Fruit fly (Drosophila melanogaster) whole organism, wandering third instar larva: ENCODE measurements around the gene Dref.

ENCODE experiments used
- Abd-B ChIP-seq: fragments of >200 bp; optimal IDR thresholded peaks from 2 replicates; lab custom pipeline; 2017; ENCODE audit warnings: missing biosample characterization, missing genetic modification characterization
- Mio ChIP-seq: sonication (Bioruptor generic); optimal IDR thresholded peaks from 2 replicates; lab custom pipeline; 2016; ENCODE audit warnings: missing biosample characterization, missing genetic modification characterization
- Rel ChIP-seq, 2 experiments: fragments of 200-800 bp; sonication (Bioruptor generic) in 1 of 2; optimal IDR thresholded peaks; 2 replicates in 1 of 2; 3 replicates in 1 of 2; lab custom pipeline; 2016 to 2019; ENCODE audit warnings: mild to moderate bottlenecking in 2 of 2, missing biosample characterization in 2 of 2, missing genetic modification characterization in 2 of 2, moderate library complexity in 1 of 2
- h ChIP-seq: fragments of 200-800 bp; sonication (Bioruptor generic); optimal IDR thresholded peaks from 3 replicates; lab custom pipeline; 2016; ENCODE audit warnings: missing biosample characterization, mild to moderate bottlenecking, missing genetic modification characterization
- psq ChIP-seq: fragments of 200-800 bp; sonication (Bioruptor generic); optimal IDR thresholded peaks from 3 replicates; lab custom pipeline; 2017; ENCODE audit warnings: missing biosample characterization, mild to moderate bottlenecking, missing genetic modification characterization, moderate library complexity
- woc ChIP-seq: sonication (Bioruptor generic); optimal IDR thresholded peaks from 2 replicates; lab custom pipeline; 2016; ENCODE audit warnings: missing biosample characterization, mild to moderate bottlenecking, missing genetic modification characterization

DNA sequence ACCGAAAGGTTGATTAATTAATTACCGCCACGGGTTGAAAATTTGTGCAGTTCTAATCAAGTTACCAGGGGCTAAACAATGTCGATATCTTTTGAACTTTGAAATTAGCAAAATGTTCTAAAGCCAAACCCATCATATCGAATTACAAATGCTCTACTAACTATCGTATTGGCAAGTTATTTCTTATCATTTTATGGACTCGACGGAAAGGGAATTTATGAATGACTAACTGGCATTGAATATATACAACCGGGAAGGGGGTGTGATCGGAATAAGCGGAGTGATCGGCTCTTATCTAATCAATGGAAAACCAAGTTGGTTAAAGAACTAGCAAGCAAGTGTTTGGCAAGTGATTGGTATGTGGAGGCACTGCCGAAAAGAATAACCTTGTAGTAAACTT lies 23.5 kb downstream of the Dref start:
- TF ChIP-seq Mio (no peak), Abd-B (GFP tag; lab: Kevin White, UChicago) (no peak), psq (GFP tag; lab: Kevin White, UChicago) (no peak), h (GFP tag; lab: Kevin White, UChicago) (peak; percentile 67), woc (GFP tag; lab: Kevin White, UChicago) (no peak), Rel (GFP tag; optimal IDR thresholded peaks at IDR 0.05; lab: Kevin White, UChicago) (no peak), Rel (tag; optimal IDR thresholded peaks at IDR 0.05; lab: Kevin White, UChicago) (no peak)
